Fruit fly (Drosophila melanogaster) whole organism: Measurements from ENCODE around the gene CG3808.

Source experiments
- CG8478 ChIP-seq: fragments of >200 bp; optimal IDR thresholded peaks from 2 replicates; lab custom pipeline; 2018; ENCODE audit warnings: inconsistent platforms
- pan ChIP-seq: fragments of >200 bp; optimal IDR thresholded peaks from 2 replicates; lab custom pipeline; 2017
- psq ChIP-seq: fragments of >200 bp; optimal IDR thresholded peaks from 2 replicates; lab custom pipeline; 2017

DNA sequence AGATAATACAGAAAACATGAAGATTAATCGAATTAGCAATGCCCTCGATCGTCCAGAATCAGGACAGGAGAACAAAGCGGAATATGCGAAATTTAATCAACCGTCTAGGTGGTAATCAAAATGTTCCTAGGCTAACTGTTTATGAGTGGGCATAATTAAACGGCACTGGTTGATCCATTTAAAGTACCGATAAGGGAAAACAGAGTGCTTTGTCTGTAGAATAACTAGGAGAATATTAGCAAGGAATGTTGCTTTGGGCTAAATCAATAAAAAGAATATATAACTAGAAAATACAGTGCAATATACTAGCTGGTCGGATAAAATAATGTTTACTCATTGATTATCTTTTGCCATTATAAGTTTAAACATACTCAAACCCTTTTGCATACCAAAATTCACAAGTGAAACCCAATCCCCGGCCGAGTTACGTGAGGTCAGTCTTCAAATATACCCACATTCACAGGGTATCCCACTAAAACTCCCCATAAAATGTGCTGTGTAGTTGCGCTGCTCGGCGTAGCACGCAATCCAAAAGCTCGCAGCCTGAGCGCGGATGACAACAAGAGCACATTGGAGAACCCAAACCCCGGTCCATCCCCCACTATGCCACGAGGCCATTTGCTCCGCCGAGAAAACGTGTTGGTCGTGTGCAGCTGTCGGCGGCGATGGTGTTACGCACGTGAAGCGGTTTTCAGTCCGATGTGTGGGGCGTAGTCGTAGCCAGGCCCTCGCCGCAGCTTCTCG is 4.2 kb downstream of the CG3808 start:
- TF ChIP-seq pan (peak; percentile 91), CG8478 (lab: Kevin White, UChicago) (no peak), psq (lab: Kevin White, UChicago) (no peak)
